Fruit fly (Drosophila melanogaster) whole organism, embryonic: Measurements from ENCODE around the gene Cyp310a1.
A peak's percentile ranks its signal among the peaks of the same experiment; 100 is the strongest.

ENCODE experiments used
- B-H2 ChIP-seq: fragments of 200-800 bp; sonication (Bioruptor generic); optimal IDR thresholded peaks from 2 replicates; lab custom pipeline; 2018; ENCODE audit warnings: missing biosample characterization, mild to moderate bottlenecking, missing genetic modification characterization
- CG10565 ChIP-seq: fragments of 200-800 bp; sonication (Bioruptor generic); optimal IDR thresholded peaks from 3 replicates; lab custom pipeline; 2016; ENCODE audit warnings: missing biosample characterization, mild to moderate bottlenecking, missing genetic modification characterization
- CG11247 ChIP-seq: fragments of 200-800 bp; sonication (Bioruptor generic); IDR thresholded peaks from 2 replicates; pipeline ENCODE4 v1.3.6; 2022; ENCODE audit warnings: missing biosample characterization, missing genetic modification characterization
- CG13287 ChIP-seq: fragments of 200-800 bp; sonication (Bioruptor generic); IDR thresholded peaks from 2 replicates; pipeline ENCODE4 v1.3.6; 2022; ENCODE audit warnings: missing biosample characterization, missing genetic modification characterization; ENCODE audit not compliant: partially characterized antibody
- CG13296 ChIP-seq: fragments of 200-800 bp; sonication (Bioruptor generic); optimal IDR thresholded peaks from 3 replicates; lab custom pipeline; 2018; ENCODE audit warnings: missing biosample characterization, mild to moderate bottlenecking, missing genetic modification characterization
- CG14710 ChIP-seq: fragments of 200-800 bp; sonication (Bioruptor generic); optimal IDR thresholded peaks from 3 replicates; lab custom pipeline; 2019; ENCODE audit warnings: missing biosample characterization, mild to moderate bottlenecking, missing genetic modification characterization, moderate library complexity
- CG15011 ChIP-seq: fragments of 200-800 bp; sonication (Bioruptor generic); optimal IDR thresholded peaks from 3 replicates; lab custom pipeline; 2018; ENCODE audit warnings: missing biosample characterization, mild to moderate bottlenecking, missing genetic modification characterization
- CG15601 ChIP-seq: fragments of 200-800 bp; sonication (Bioruptor generic); optimal IDR thresholded peaks from 3 replicates; lab custom pipeline; 2019; ENCODE audit warnings: missing biosample characterization, mild to moderate bottlenecking, missing genetic modification characterization, moderate library complexity
- CG15696 ChIP-seq: fragments of 200-800 bp; sonication (Bioruptor generic); optimal IDR thresholded peaks from 2 replicates; lab custom pipeline; 2019; ENCODE audit warnings: missing biosample characterization, mild to moderate bottlenecking, missing genetic modification characterization, moderate library complexity
- CG1603 ChIP-seq: fragments of 200-800 bp; sonication (Bioruptor generic); optimal IDR thresholded peaks from 2 replicates; lab custom pipeline; 2019; ENCODE audit warnings: missing biosample characterization, mild to moderate bottlenecking, missing genetic modification characterization, moderate library complexity
- CG2129 ChIP-seq: fragments of 200-800 bp; sonication (Bioruptor generic); IDR thresholded peaks from 2 replicates; pipeline ENCODE4 v1.3.6; 2022; ENCODE audit warnings: missing biosample characterization, missing genetic modification characterization; ENCODE audit not compliant: partially characterized antibody
- CG30020 ChIP-seq: fragments of 200-800 bp; optimal IDR thresholded peaks from 2 replicates; lab custom pipeline; 2019; ENCODE audit warnings: missing biosample characterization, mild to moderate bottlenecking, missing genetic modification characterization, moderate library complexity
- CG34224 ChIP-seq: fragments of 200-800 bp; sonication (Bioruptor generic); IDR thresholded peaks from 3 replicates; pipeline ENCODE4 v1.3.6; 2022; ENCODE audit warnings: missing biosample characterization, missing genetic modification characterization; ENCODE audit not compliant: partially characterized antibody
- CG3995 ChIP-seq: fragments of 200-800 bp; sonication (Bioruptor generic); optimal IDR thresholded peaks from 3 replicates; lab custom pipeline; 2016; ENCODE audit warnings: missing biosample characterization, missing genetic modification characterization
- CG4404 ChIP-seq: fragments of 200-800 bp; sonication (Bioruptor generic); IDR thresholded peaks from 2 replicates; pipeline ENCODE4 v1.3.6; 2022; ENCODE audit warnings: missing biosample characterization, missing genetic modification characterization
- CG6689 ChIP-seq: fragments of 200-800 bp; sonication (Bioruptor generic); IDR thresholded peaks from 2 replicates; pipeline ENCODE4 v1.3.6; 2022; ENCODE audit warnings: missing biosample characterization, missing genetic modification characterization
- CG7372 ChIP-seq: fragments of 200-800 bp; sonication (Bioruptor generic); IDR thresholded peaks from 2 replicates; pipeline ENCODE4 v1.3.6; 2022; ENCODE audit warnings: missing biosample characterization, missing genetic modification characterization
- CG8290 ChIP-seq, 3 experiments: fragments of 200-800 bp; sonication (Bioruptor generic); optimal IDR thresholded peaks; 2 replicates each; lab custom pipeline; 2016 to 2019; ENCODE audit warnings: missing biosample characterization in 3 of 3, missing genetic modification characterization in 3 of 3, mild to moderate bottlenecking in 2 of 3, moderate library complexity in 1 of 3
- Dref ChIP-seq: fragments of 200-800 bp; sonication (Bioruptor generic); IDR thresholded peaks from 2 replicates; pipeline ENCODE4 v1.3.6; 2022; ENCODE audit warnings: missing biosample characterization, missing genetic modification characterization
- Hand ChIP-seq: fragments of 200-800 bp; sonication (Bioruptor generic); optimal IDR thresholded peaks from 2 replicates; lab custom pipeline; 2017; ENCODE audit warnings: mild to moderate bottlenecking, missing biosample characterization, missing genetic modification reagents, missing genetic modification characterization
- Hr78 ChIP-seq, 2 experiments: fragments of 200-800 bp in 1 of 2; fragments of >200 bp in 1 of 2; sonication (Bioruptor generic) in 1 of 2; optimal IDR thresholded peaks; 2 replicates each; lab custom pipeline; 2017 to 2019; ENCODE audit warnings: missing biosample characterization in 2 of 2, missing genetic modification characterization in 2 of 2, mild to moderate bottlenecking in 1 of 2, moderate library complexity in 1 of 2
- Lpt ChIP-seq: fragments of >200 bp; optimal IDR thresholded peaks from 2 replicates; lab custom pipeline; 2018; ENCODE audit warnings: missing biosample characterization, missing genetic modification characterization
- MBD-R2 ChIP-seq: fragments of 200-800 bp; sonication (Bioruptor generic); IDR thresholded peaks from 2 replicates; pipeline ENCODE4 v1.3.6; 2022; ENCODE audit warnings: missing biosample characterization, missing genetic modification characterization
- Max ChIP-seq: fragments of 200-800 bp; sonication (Bioruptor generic); optimal IDR thresholded peaks from 2 replicates; lab custom pipeline; 2016; ENCODE audit warnings: missing biosample characterization, mild to moderate bottlenecking, missing genetic modification characterization
- Myb ChIP-seq: fragments of 200-800 bp; sonication (Bioruptor generic); optimal IDR thresholded peaks from 2 replicates; lab custom pipeline; 2016; ENCODE audit warnings: missing biosample characterization, missing genetic modification characterization
- Oli ChIP-seq: fragments of 200-800 bp; sonication (Bioruptor generic); optimal IDR thresholded peaks from 2 replicates; lab custom pipeline; 2018; ENCODE audit warnings: missing biosample characterization, mild to moderate bottlenecking, missing genetic modification characterization, moderate library complexity
- ase ChIP-seq: fragments of 200-800 bp; sonication (Bioruptor generic); IDR thresholded peaks from 3 replicates; pipeline ENCODE4 v1.3.6; 2022; ENCODE audit warnings: missing biosample characterization, missing genetic modification characterization
- bigmax ChIP-seq: fragments of 200-800 bp; sonication (Bioruptor generic); optimal IDR thresholded peaks from 2 replicates; lab custom pipeline; 2018; ENCODE audit warnings: missing biosample characterization, mild to moderate bottlenecking, missing genetic modification characterization
- da ChIP-seq: fragments of 200-800 bp; sonication (Bioruptor generic); optimal IDR thresholded peaks from 2 replicates; lab custom pipeline; 2016; ENCODE audit warnings: missing biosample characterization, missing genetic modification characterization
- dm ChIP-seq: fragments of 200-800 bp; sonication (Bioruptor generic); optimal IDR thresholded peaks from 3 replicates; lab custom pipeline; 2016; ENCODE audit warnings: missing biosample characterization, missing genetic modification characterization
- dmrt99B ChIP-seq: fragments of 200-800 bp; sonication (Bioruptor generic); optimal IDR thresholded peaks from 2 replicates; lab custom pipeline; 2018; ENCODE audit warnings: missing biosample characterization, mild to moderate bottlenecking, missing genetic modification characterization, moderate library complexity
- hbn ChIP-seq: fragments of 200-800 bp; sonication (Bioruptor generic); IDR thresholded peaks from 2 replicates; pipeline ENCODE4 v1.3.6; 2022; ENCODE audit warnings: missing biosample characterization, missing genetic modification characterization; ENCODE audit not compliant: partially characterized antibody
- her ChIP-seq: fragments of 200-800 bp; sonication (Bioruptor generic); optimal IDR thresholded peaks from 2 replicates; lab custom pipeline; 2016; ENCODE audit warnings: missing biosample characterization, missing genetic modification characterization
- hkb ChIP-seq, 2 experiments: fragments of 200-800 bp in 1 of 2; fragments of >200 bp in 1 of 2; sonication (Bioruptor generic) in 1 of 2; IDR thresholded peaks in 1 of 2; optimal IDR thresholded peaks in 1 of 2; 2 replicates each; pipeline versions ENCODE4 v1.3.6 to Lab custom; 2017 to 2022; ENCODE audit warnings: missing biosample characterization in 1 of 2, missing genetic modification characterization in 1 of 2
- hth ChIP-seq: fragments of >200 bp; optimal IDR thresholded peaks from 2 replicates; lab custom pipeline; 2017; ENCODE audit warnings: inconsistent platforms
- inv ChIP-seq: fragments of 200-800 bp; sonication (Bioruptor generic); IDR thresholded peaks from 2 replicates; pipeline ENCODE4 v1.3.6; 2022; ENCODE audit warnings: missing biosample characterization, missing genetic modification characterization; ENCODE audit not compliant: partially characterized antibody
- jing ChIP-seq: fragments of 200-800 bp; sonication (Bioruptor generic); optimal IDR thresholded peaks from 2 replicates; lab custom pipeline; 2018; ENCODE audit warnings: missing biosample characterization, mild to moderate bottlenecking, missing genetic modification characterization
- mld ChIP-seq: fragments of 200-800 bp; sonication (Bioruptor generic); IDR thresholded peaks from 3 replicates; pipeline ENCODE4 v1.3.6; 2022; ENCODE audit warnings: missing biosample characterization, missing genetic modification characterization; ENCODE audit not compliant: partially characterized antibody
- nmo ChIP-seq: fragments of 200-800 bp; sonication (Bioruptor generic); optimal IDR thresholded peaks from 2 replicates; lab custom pipeline; 2018; ENCODE audit warnings: missing biosample characterization, mild to moderate bottlenecking, missing genetic modification characterization, moderate library complexity
- otp ChIP-seq: fragments of 200-800 bp; sonication (Bioruptor generic); IDR thresholded peaks from 3 replicates; pipeline ENCODE4, ENCODE4 v1.3.6; 2022; ENCODE audit warnings: missing biosample characterization, missing genetic modification characterization
- pho ChIP-seq: fragments of 200-800 bp; sonication (Bioruptor generic); optimal IDR thresholded peaks from 2 replicates; lab custom pipeline; 2016; ENCODE audit warnings: missing biosample characterization, missing genetic modification characterization
- phol ChIP-seq: fragments of 200-800 bp; sonication (Bioruptor generic); optimal IDR thresholded peaks from 3 replicates; lab custom pipeline; 2018; ENCODE audit warnings: missing biosample characterization, mild to moderate bottlenecking, missing genetic modification characterization, moderate library complexity
- pzg ChIP-seq: fragments of 200-800 bp; sonication (Bioruptor generic); optimal IDR thresholded peaks from 3 replicates; lab custom pipeline; 2018; ENCODE audit warnings: missing biosample characterization, mild to moderate bottlenecking, missing genetic modification characterization, moderate library complexity
- sens ChIP-seq: fragments of 200-800 bp; sonication (Bioruptor generic); peaks from one replicate; lab custom pipeline; 2016; ENCODE audit warnings: missing biosample characterization, missing genetic modification characterization
- sima ChIP-seq: fragments of 200-800 bp; sonication (Bioruptor generic); optimal IDR thresholded peaks from 2 replicates; lab custom pipeline; 2016; ENCODE audit warnings: missing biosample characterization, missing genetic modification characterization
- slp2 ChIP-seq: fragments of 200-800 bp; sonication (Bioruptor generic); optimal IDR thresholded peaks from 2 replicates; lab custom pipeline; 2016; ENCODE audit warnings: missing biosample characterization, missing genetic modification characterization
- sna ChIP-seq: fragments of 200-800 bp; sonication (Bioruptor generic); IDR thresholded peaks from 2 replicates; pipeline ENCODE4 v1.3.6; 2022; ENCODE audit warnings: missing biosample characterization, missing genetic modification characterization; ENCODE audit not compliant: partially characterized antibody
- so ChIP-seq: fragments of 200-800 bp; sonication (Bioruptor generic); IDR thresholded peaks from 3 replicates; pipeline ENCODE4 v1.3.6; 2022; ENCODE audit warnings: missing biosample characterization, missing genetic modification characterization
- stwl ChIP-seq: fragments of 200-800 bp; sonication (Bioruptor generic); optimal IDR thresholded peaks from 3 replicates; lab custom pipeline; 2018; ENCODE audit warnings: missing biosample characterization, mild to moderate bottlenecking, missing genetic modification characterization, moderate library complexity
- trem ChIP-seq: fragments of 200-800 bp; optimal IDR thresholded peaks from 3 replicates; lab custom pipeline; 2019; ENCODE audit warnings: missing biosample characterization, mild to moderate bottlenecking, missing genetic modification characterization, moderate library complexity
- usp ChIP-seq: fragments of >200 bp; optimal IDR thresholded peaks from 2 replicates; lab custom pipeline; 2017; ENCODE audit warnings: missing biosample characterization, missing genetic modification characterization
- zen2 ChIP-seq: fragments of 200-800 bp; sonication (Bioruptor generic); IDR thresholded peaks from 3 replicates; pipeline ENCODE4 v1.3.6; 2022; ENCODE audit warnings: missing biosample characterization, missing genetic modification characterization; ENCODE audit not compliant: partially characterized antibody

Gene Cyp310a1

DNA sequence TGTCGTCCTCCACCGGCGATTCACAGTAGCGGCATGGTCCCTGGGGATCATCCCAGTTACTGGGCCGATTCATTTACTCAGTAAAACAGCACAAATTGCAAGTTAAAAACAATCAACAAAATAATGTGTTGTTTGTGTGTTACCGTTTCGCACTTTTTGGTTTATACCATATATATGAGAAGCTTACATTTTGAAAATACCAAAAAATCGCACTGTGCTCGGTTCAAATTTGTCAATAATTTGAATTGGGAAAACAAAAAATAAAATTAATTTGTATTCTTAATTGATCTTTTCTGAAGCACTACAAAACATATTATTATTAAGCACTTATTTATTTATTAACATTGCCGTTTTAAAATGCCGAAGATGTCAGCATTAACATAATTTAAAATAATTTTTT lies 40.7 kb downstream of the Cyp310a1 start, which contains the start of gene Atac2 (continued):
- peak; percentile 49 for TF ChIP-seq CG13287
- no peak for TF ChIP-seq Hr78 (GFP tag; optimal IDR thresholded peaks at IDR 0.05; lab: Kevin White, UChicago)
- TF ChIP-seq mld, result no peak
- TF ChIP-seq pzg (GFP tag; lab: Kevin White, UChicago), result peak; percentile 58
- no peak for TF ChIP-seq Lpt (GFP tag; lab: Kevin White, UChicago)
- TF ChIP-seq CG3995 (GFP tag; lab: Kevin White, UChicago), result peak; percentile 60
- TF ChIP-seq CG6689, result no peak
- TF ChIP-seq trem (tag; lab: Kevin White, UChicago), result peak; percentile 17
- TF ChIP-seq sna, result 0 out of 2 replicates have a peak, but pooled peaks have one; percentile 26
- TF ChIP-seq MBD-R2, result peak; percentile 46
- TF ChIP-seq CG4404, result no peak
- TF ChIP-seq sima, result no peak
- peak; percentile 50 for TF ChIP-seq CG1603
- no peak for TF ChIP-seq CG7372 (GFP tag; lab: Robert Waterston, UW)
- 0 out of 2 replicates have a peak, but pooled peaks have one; percentile 16 for TF ChIP-seq hbn
- no peak for TF ChIP-seq CG15601 (tag; lab: Kevin White, UChicago)
- TF ChIP-seq stwl, result peak; percentile 75
- TF ChIP-seq hkb (optimal IDR thresholded peaks at IDR 0.05; lab: Kevin White, UChicago), result no peak
- no peak for TF ChIP-seq hkb (GFP tag; IDR thresholded peaks at IDR 0.05; lab: Robert Waterston, UW)
- peak; percentile 43 for TF ChIP-seq Myb
- TF ChIP-seq CG13296 (GFP tag; lab: Kevin White, UChicago), result no peak
- peak; percentile 7 for TF ChIP-seq sens (GFP tag; lab: Kevin White, UChicago)
- TF ChIP-seq CG30020 (tag; lab: Kevin White, UChicago), result peak; percentile 2
- no peak for TF ChIP-seq so (GFP tag; lab: Robert Waterston, UW)
- no peak for TF ChIP-seq CG2129 (GFP tag; lab: Robert Waterston, UW)
- TF ChIP-seq her, result no peak
- TF ChIP-seq phol (tag; lab: Kevin White, UChicago), result no peak
- 0 out of 3 replicates have a peak, but pooled peaks have one; percentile 38 for TF ChIP-seq CG34224 (GFP tag; lab: Robert Waterston, UW)
- no peak for TF ChIP-seq jing (GFP tag; lab: Kevin White, UChicago)
- TF ChIP-seq CG11247 (GFP tag; lab: Robert Waterston, UW), result no peak
- TF ChIP-seq nmo, result peak; percentile 15
- no peak for TF ChIP-seq hth (lab: Kevin White, UChicago)
- TF ChIP-seq CG14710 (tag; lab: Kevin White, UChicago), result peak; percentile 23
- no peak for TF ChIP-seq CG10565 (GFP tag; lab: Kevin White, UChicago)
- TF ChIP-seq dm, result peak; percentile 40
- no peak for TF ChIP-seq da (GFP tag; lab: Kevin White, UChicago)
- no peak for TF ChIP-seq CG15696 (tag; lab: Kevin White, UChicago)
- no peak for TF ChIP-seq otp (GFP tag; lab: Robert Waterston, UW)

DNA sequence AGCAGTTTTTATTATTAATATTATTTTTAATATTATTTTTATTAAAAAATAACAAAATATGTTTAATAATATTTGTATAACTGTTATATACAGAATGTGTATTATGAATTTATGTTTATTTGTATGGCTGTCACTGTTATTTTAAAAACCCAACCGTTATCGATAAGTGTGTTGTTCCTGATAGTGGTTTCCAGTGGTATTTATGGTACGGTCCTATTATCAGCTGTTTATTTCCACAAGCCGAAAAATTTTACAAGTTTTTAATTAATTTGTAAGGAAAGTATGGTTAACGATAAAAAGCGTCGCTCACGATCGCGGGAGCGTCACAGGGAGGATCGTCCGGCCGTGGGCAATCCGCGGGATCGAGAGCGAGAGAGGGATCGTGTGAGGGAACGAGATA lies 46.2 kb downstream of the Cyp310a1 start, which contains the start of gene CG10333:
TSS of gene CG10333 (plus strand) at position 191 of the 400 bp plus-strand sequence.
- peak; percentile 67 for TF ChIP-seq Dref
- TF ChIP-seq Oli, result no peak
- TF ChIP-seq inv, result no peak
- TF ChIP-seq Max (GFP tag; lab: Kevin White, UChicago), result no peak
- TF ChIP-seq dmrt99B, result no peak
- TF ChIP-seq bigmax (GFP tag; lab: Kevin White, UChicago), result no peak
- TF ChIP-seq B-H2, result no peak
- TF ChIP-seq pho (GFP tag; lab: Kevin White, UChicago), result no peak
- TF ChIP-seq usp (GFP tag; lab: Kevin White, UChicago), result no peak
- TF ChIP-seq CG15011, result no peak
- TF ChIP-seq slp2, result no peak
- TF ChIP-seq ase (GFP tag; lab: Robert Waterston, UW), result no peak
- TF ChIP-seq Hand (GFP tag; lab: Kevin White, UChicago), result no peak
- no peak for TF ChIP-seq zen2 (GFP tag; lab: Robert Waterston, UW)
- 0 out of 2 replicates have a peak, but pooled peaks have one; percentile 41 for TF ChIP-seq hbn
- no peak for TF ChIP-seq CG8290 (GFP tag; optimal IDR thresholded peaks at IDR 0.05; lab: Kevin White, UChicago)
- TF ChIP-seq CG8290 (tag; optimal IDR thresholded peaks at IDR 0.05; lab: Kevin White, UChicago), result no peak
